Fruit fly (Drosophila melanogaster): Measurements from ENCODE around the gene Dus2.

Dus2 gene

dm6 chrX:14242941-14243736 lies 5.4 kb downstream of the Dus2 start, which contains the start of gene CG32599 (continued):
- no peak for TF ChIP-seq eve (GFP tag; optimal IDR thresholded peaks at IDR 0.05)
- no peak for TF ChIP-seq Hey (tag; optimal IDR thresholded peaks at IDR 0.05)
- TF ChIP-seq Hr3 (GFP tag; optimal IDR thresholded peaks at IDR 0.05): peak; percentile 20
- peak; percentile 73 for TF ChIP-seq CG7357 (GFP tag; IDR thresholded peaks at IDR 0.05)
- TF ChIP-seq CG5180 (GFP tag; optimal IDR thresholded peaks at IDR 0.05): no peak
- TF ChIP-seq Atf6 (GFP tag; IDR thresholded peaks at IDR 0.05): no peak
- 0 out of 3 replicates have a peak, but pooled peaks have one; percentile 23 for TF ChIP-seq Aef1 (GFP tag; IDR thresholded peaks at IDR 0.05)
- no peak for TF ChIP-seq NC2α (GFP tag; optimal IDR thresholded peaks at IDR 0.05)
- TF ChIP-seq CG17359 (tag; optimal IDR thresholded peaks at IDR 0.05): peak; percentile 43
- TF ChIP-seq Med (GFP tag): peak; percentile 5
- TF ChIP-seq CG2116 (GFP tag; optimal IDR thresholded peaks at IDR 0.05): peak; percentile 46
- TF ChIP-seq CG8359 (GFP tag; optimal IDR thresholded peaks at IDR 0.05; ENCODE audit: borderline replicate concordance): no peak
- TF ChIP-seq mld (GFP tag; IDR thresholded peaks at IDR 0.05; ENCODE audit: partially characterized antibody): peak; percentile 50; the same call in 1 of the 3 replicates
- TF ChIP-seq CG8924 (tag; optimal IDR thresholded peaks at IDR 0.05): peak; percentile 51
- TF ChIP-seq dmrt11E (tag; optimal IDR thresholded peaks at IDR 0.05): peak; percentile 43
- no peak for TF ChIP-seq CG31388 (GFP tag; optimal IDR thresholded peaks at IDR 0.05)
- no peak for TF ChIP-seq mirr (GFP tag; optimal IDR thresholded peaks at IDR 0.05)
- no peak for TF ChIP-seq Six4 (GFP tag; optimal IDR thresholded peaks at IDR 0.05)
- no peak for TF ChIP-seq Taf1 (GFP tag; IDR thresholded peaks at IDR 0.05)
- no peak for TF ChIP-seq CG16779 (GFP tag; IDR thresholded peaks at IDR 0.05)
- TF ChIP-seq CG33557 (GFP tag; optimal IDR thresholded peaks at IDR 0.05): no peak
- TF ChIP-seq Oaz (GFP tag; IDR thresholded peaks at IDR 0.05): no peak
- TF ChIP-seq psq (GFP tag; optimal IDR thresholded peaks at IDR 0.05): no peak
- peak; percentile 46 for TF ChIP-seq CG2678 (tag; optimal IDR thresholded peaks at IDR 0.05)
- TF ChIP-seq CG18262 (tag; optimal IDR thresholded peaks at IDR 0.05): peak; percentile 52
- peak; percentile 6 for TF ChIP-seq YL-1 (GFP tag; optimal IDR thresholded peaks at IDR 0.05)
- no peak for TF ChIP-seq Stat92E (GFP tag; optimal IDR thresholded peaks at IDR 0.05)
- TF ChIP-seq trh (GFP tag; optimal IDR thresholded peaks at IDR 0.05): no peak
- no peak; the same call in 2 of the 3 replicates for TF ChIP-seq zen2 (GFP tag; IDR thresholded peaks at IDR 0.05; ENCODE audit: partially characterized antibody)
- no peak for TF ChIP-seq Fer2 (tag; optimal IDR thresholded peaks at IDR 0.05)
- peak; percentile 59; the same call in 2 of the 3 replicates for TF ChIP-seq CG14860 (GFP tag; IDR thresholded peaks at IDR 0.05; ENCODE audit: partially characterized antibody)
- no peak for TF ChIP-seq CG12769 (tag; optimal IDR thresholded peaks at IDR 0.05)
- no peak for TF ChIP-seq MTF-1 (GFP tag; optimal IDR thresholded peaks at IDR 0.05; ENCODE audit: borderline replicate concordance)
- TF ChIP-seq CG4424 (GFP tag; optimal IDR thresholded peaks at IDR 0.05): peak; percentile 7
- TF ChIP-seq aop (GFP tag; IDR thresholded peaks at IDR 0.05): no peak
- no peak for TF ChIP-seq ems (GFP tag; optimal IDR thresholded peaks at IDR 0.05)
- TF ChIP-seq eyg (GFP tag; optimal IDR thresholded peaks at IDR 0.05): no peak
- no peak for TF ChIP-seq stc (GFP tag; IDR thresholded peaks at IDR 0.05)
- no peak for TF ChIP-seq sc (optimal IDR thresholded peaks at IDR 0.05)
- no peak for TF ChIP-seq sc (GFP tag; optimal IDR thresholded peaks at IDR 0.05)
- TF ChIP-seq CG3065 (GFP tag; optimal IDR thresholded peaks at IDR 0.05): no peak
- peak; percentile 73 for TF ChIP-seq E2f2 (GFP tag; IDR thresholded peaks at IDR 0.05)
- no peak for TF ChIP-seq Dip3 (GFP tag; optimal IDR thresholded peaks at IDR 0.05)
- TF ChIP-seq kni (GFP tag; optimal IDR thresholded peaks at IDR 0.05): no peak
- TF ChIP-seq Opbp (GFP tag; IDR thresholded peaks at IDR 0.05; ENCODE audit: partially characterized antibody): peak; percentile 41; the same call in 1 of the 3 replicates
- no peak for TF ChIP-seq h (optimal IDR thresholded peaks at IDR 0.05)
- TF ChIP-seq rib (GFP tag; IDR thresholded peaks at IDR 0.05): no peak
- TF ChIP-seq CG6683 (GFP tag; optimal IDR thresholded peaks at IDR 0.05): no peak
- peak; percentile 75 for TF ChIP-seq CG3995 (GFP tag; optimal IDR thresholded peaks at IDR 0.05)

Measured in whole organism, embryonic.